Worm (Caenorhabditis elegans) whole organism, mixed stage, embryonic: ENCODE measurements around the gene srbc-33.

ENCODE experiments used
- M03D4.4 ChIP-seq: sonication (generic microtip); optimal IDR thresholded peaks from 2 replicates; lab custom pipeline; 2017; ENCODE audit warnings: mild to moderate bottlenecking, missing genetic modification characterization, missing compliant biosample characterization
- bed-3 ChIP-seq: fragments of 200-800 bp; sonication (Bioruptor generic); optimal IDR thresholded peaks from 3 replicates; lab custom pipeline; 2018; ENCODE audit warnings: mild to moderate bottlenecking, missing genetic modification characterization, moderate library complexity, missing compliant biosample characterization
- blmp-1 ChIP-seq: fragments of 150-350 bp; optimal IDR thresholded peaks from 2 replicates; lab custom pipeline; 2014; ENCODE audit warnings: missing biosample characterization, missing genetic modification characterization
- ceh-39 ChIP-seq: fragments of 150-350 bp; optimal IDR thresholded peaks from 2 replicates; lab custom pipeline; 2014; ENCODE audit warnings: missing biosample characterization, missing genetic modification characterization
- ceh-43 ChIP-seq: fragments of 200-800 bp; sonication (Bioruptor generic); optimal IDR thresholded peaks from 2 replicates; lab custom pipeline; 2018; ENCODE audit warnings: mild to moderate bottlenecking, missing genetic modification characterization, moderate library complexity, missing compliant biosample characterization
- ceh-83 ChIP-seq: fragments of 200-800 bp; sonication (Bioruptor generic); optimal IDR thresholded peaks from 2 replicates; lab custom pipeline; 2018; ENCODE audit warnings: mild to moderate bottlenecking, missing genetic modification characterization, missing compliant biosample characterization
- ces-1 ChIP-seq: fragments of 150-350 bp; optimal IDR thresholded peaks from 2 replicates; lab custom pipeline; 2014; ENCODE audit warnings: missing biosample characterization, missing genetic modification reagents, missing genetic modification characterization
- cnd-1 ChIP-seq: fragments of 200-800 bp; sonication (Bioruptor generic); optimal IDR thresholded peaks from 2 replicates; lab custom pipeline; 2018; ENCODE audit warnings: mild to moderate bottlenecking, missing genetic modification characterization, missing compliant biosample characterization
- drap-1 ChIP-seq: fragments of 200-800 bp; sonication (Bioruptor generic); optimal IDR thresholded peaks from 3 replicates; lab custom pipeline; 2018; ENCODE audit warnings: mild to moderate bottlenecking, missing genetic modification characterization, missing compliant biosample characterization
- elt-1 ChIP-seq: sonication (generic microtip); optimal IDR thresholded peaks from 2 replicates; lab custom pipeline; 2017; ENCODE audit warnings: missing genetic modification characterization, mild to moderate bottlenecking, missing compliant biosample characterization, antibody characterized with exemption, moderate library complexity, borderline replicate concordance; ENCODE audit not compliant: insufficient read depth
- ham-2 ChIP-seq: fragments of 200-800 bp; sonication (Bioruptor generic); optimal IDR thresholded peaks from 2 replicates; lab custom pipeline; 2018; ENCODE audit warnings: mild to moderate bottlenecking, missing genetic modification characterization, missing compliant biosample characterization
- hlh-1 ChIP-seq: fragments of 150-350 bp; optimal IDR thresholded peaks from 2 replicates; lab custom pipeline; 2014; ENCODE audit warnings: missing biosample characterization, missing genetic modification reagents, missing genetic modification characterization
- lin-13 ChIP-seq: fragments of 150-350 bp; optimal IDR thresholded peaks from 2 replicates; lab custom pipeline; 2014; ENCODE audit warnings: missing biosample characterization, missing genetic modification characterization
- lin-32 ChIP-seq: fragments of 200-800 bp; sonication (Bioruptor generic); optimal IDR thresholded peaks from 2 replicates; lab custom pipeline; 2018; ENCODE audit warnings: mild to moderate bottlenecking, missing genetic modification characterization, missing compliant biosample characterization
- lsy-2 ChIP-seq: fragments of 150-350 bp; optimal IDR thresholded peaks from 2 replicates; lab custom pipeline; 2014; ENCODE audit warnings: missing biosample characterization, missing genetic modification characterization
- mab-5 ChIP-seq: fragments of 150-350 bp; optimal IDR thresholded peaks from 2 replicates; lab custom pipeline; 2014; ENCODE audit warnings: missing biosample characterization, missing genetic modification characterization
- mep-1 ChIP-seq: fragments of 150-350 bp; optimal IDR thresholded peaks from 2 replicates; lab custom pipeline; 2017; ENCODE audit warnings: missing biosample characterization, missing genetic modification reagents, missing genetic modification characterization, inconsistent platforms
- mls-2 ChIP-seq: sonication (generic microtip); optimal IDR thresholded peaks from 2 replicates; lab custom pipeline; 2016; ENCODE audit warnings: mild to moderate bottlenecking, missing genetic modification characterization, moderate library complexity, missing compliant biosample characterization
- nhr-12 ChIP-seq: fragments of 150-350 bp; optimal IDR thresholded peaks from 2 replicates; lab custom pipeline; 2014; ENCODE audit warnings: missing biosample characterization, missing genetic modification characterization
- nhr-2 ChIP-seq: fragments of 150-350 bp; optimal IDR thresholded peaks from 2 replicates; lab custom pipeline; 2014; ENCODE audit warnings: missing biosample characterization, missing genetic modification characterization
- nhr-237 ChIP-seq: fragments of 150-350 bp; optimal IDR thresholded peaks from 2 replicates; lab custom pipeline; 2014; ENCODE audit warnings: missing biosample characterization, missing genetic modification characterization
- nhr-28 ChIP-seq: fragments of 150-350 bp; optimal IDR thresholded peaks from 2 replicates; lab custom pipeline; 2014; ENCODE audit warnings: missing biosample characterization, missing genetic modification characterization
- nhr-76 ChIP-seq: sonication (generic microtip); optimal IDR thresholded peaks from 2 replicates; lab custom pipeline; 2017; ENCODE audit warnings: missing biosample characterization, missing genetic modification characterization
- pha-4 ChIP-seq: fragments of 150-350 bp; optimal IDR thresholded peaks from 2 replicates; lab custom pipeline; 2018; ENCODE audit warnings: missing biosample characterization, missing genetic modification reagents, missing genetic modification characterization
- sem-2 ChIP-seq: fragments of 200-800 bp; sonication (Bioruptor generic); optimal IDR thresholded peaks from 2 replicates; lab custom pipeline; 2018; ENCODE audit warnings: mild to moderate bottlenecking, missing genetic modification characterization, missing compliant biosample characterization
- tbx-8 ChIP-seq: fragments of 200-800 bp; sonication (Bioruptor generic); optimal IDR thresholded peaks from 2 replicates; lab custom pipeline; 2018; ENCODE audit warnings: mild to moderate bottlenecking, missing genetic modification characterization, moderate library complexity, missing compliant biosample characterization
- unc-120 ChIP-seq: sonication (generic microtip); optimal IDR thresholded peaks from 2 replicates; lab custom pipeline; 2017; ENCODE audit warnings: missing genetic modification characterization, missing compliant biosample characterization; ENCODE audit not compliant: poor library complexity, severe bottlenecking
- unc-39 ChIP-seq: fragments of 150-350 bp; optimal IDR thresholded peaks from 2 replicates; lab custom pipeline; 2014; ENCODE audit warnings: missing biosample characterization, missing genetic modification characterization
- unc-62 ChIP-seq: fragments of 150-350 bp; optimal IDR thresholded peaks from 2 replicates; lab custom pipeline; 2014; ENCODE audit warnings: missing biosample characterization, missing genetic modification reagents, missing genetic modification characterization
- zip-8 ChIP-seq: fragments of 150-350 bp; optimal IDR thresholded peaks from 2 replicates; lab custom pipeline; 2014; ENCODE audit warnings: missing biosample characterization, missing genetic modification characterization
- ztf-11 ChIP-seq: fragments of 150-350 bp; optimal IDR thresholded peaks from 2 replicates; lab custom pipeline; 2014; ENCODE audit warnings: missing biosample characterization, missing genetic modification characterization

srbc-33 gene

ce11 chrV:3502038-3502437, 17.4 kb upstream of the srbc-33 start, which contains the start of the genes C07G3.8 and C07G3.10:
TSS of gene C07G3.8 (minus strand) at chrV:3502138.
TSS of gene C07G3.10 (plus strand) at chrV:3502307.
- TF ChIP-seq nhr-12, result no peak
- TF ChIP-seq nhr-28 (tag; lab: Kevin White, UChicago), result no peak
- TF ChIP-seq mab-5, result no peak
- TF ChIP-seq hlh-1 (tag; lab: Kevin White, UChicago), result no peak
- TF ChIP-seq mep-1 (tag; lab: Kevin White, UChicago), result no peak
- no peak for TF ChIP-seq elt-1 (tag; lab: Kevin White, UChicago)
- no peak for TF ChIP-seq cnd-1
- TF ChIP-seq ces-1, result no peak
- no peak for TF ChIP-seq sem-2
- TF ChIP-seq M03D4.4 (tag; lab: Kevin White, UChicago), result no peak
- TF ChIP-seq ceh-39, result no peak
- no peak for TF ChIP-seq drap-1 (GFP tag; lab: Kevin White, UChicago)
- TF ChIP-seq ham-2 (GFP tag; lab: Kevin White, UChicago), result no peak
- no peak for TF ChIP-seq lin-13 (tag; lab: Kevin White, UChicago)
- no peak for TF ChIP-seq pha-4 (tag; lab: Kevin White, UChicago)
- TF ChIP-seq unc-120, result no peak
- TF ChIP-seq mls-2 (tag; lab: Kevin White, UChicago), result no peak
- TF ChIP-seq ztf-11 (tag; lab: Kevin White, UChicago), result no peak
- no peak for TF ChIP-seq bed-3
- no peak for TF ChIP-seq nhr-2

- no peak for TF ChIP-seq M03D4.4 (tag; lab: Kevin White, UChicago)
- TF ChIP-seq tbx-8 (GFP tag; lab: Kevin White, UChicago), result no peak
- TF ChIP-seq pha-4 (tag; lab: Kevin White, UChicago), result no peak
- TF ChIP-seq mls-2 (tag; lab: Kevin White, UChicago), result no peak
- TF ChIP-seq nhr-76 (tag; lab: Kevin White, UChicago), result no peak
- TF ChIP-seq nhr-12, result no peak
- no peak for TF ChIP-seq lsy-2 (tag; lab: Kevin White, UChicago)
- TF ChIP-seq elt-1 (tag; lab: Kevin White, UChicago), result no peak
- TF ChIP-seq mab-5, result no peak
- TF ChIP-seq unc-39, result no peak
These were observed 12.3 kb upstream of the srbc-33 start, which contains the start of gene C07G3.15 for ce11 chrV:3496880-3497279. TSS of gene C07G3.15 (minus strand) at chrV:3496980.

- no peak for TF ChIP-seq cnd-1
- TF ChIP-seq, all 35 proteins: peak for 0
These were observed 5.8 kb upstream of the srbc-33 start, which contains the start of gene srbc-36 for ce11 chrV:3490435-3490834. TSS of gene srbc-36 (minus strand) at chrV:3490535.

ce11 chrV:3486857-3487256, 2.3 kb upstream of the srbc-33 start, which contains the start of gene srbc-32:
TSS of gene srbc-32 (minus strand) at chrV:3486957.
- no peak for TF ChIP-seq mep-1 (tag; lab: Kevin White, UChicago)
- TF ChIP-seq ceh-83 (GFP tag; lab: Kevin White, UChicago), result no peak
- no peak for TF ChIP-seq ces-1
- TF ChIP-seq pha-4 (tag; lab: Kevin White, UChicago), result no peak
- no peak for TF ChIP-seq lin-13 (tag; lab: Kevin White, UChicago)

ce11 chrV:3482550-3483002, 2.0 kb downstream of the srbc-33 start, which contains the start of gene lys-7:
TSS of gene lys-7 (minus strand) at chrV:3482600.
- TF ChIP-seq ceh-39 (no peak), unc-62 (no peak), ces-1 (no peak), cnd-1 (no peak), nhr-76 (tag; lab: Kevin White, UChicago) (no peak), lin-32 (GFP tag; lab: Kevin White, UChicago) (no peak), nhr-237 (no peak)
- TF ChIP-seq, all 35 proteins: peak for 0

- TF ChIP-seq hlh-1 (tag; lab: Kevin White, UChicago) (no peak), unc-39 (no peak), zip-8 (tag; lab: Kevin White, UChicago) (no peak), nhr-237 (no peak), pha-4 (tag; lab: Kevin White, UChicago) (no peak), blmp-1 (tag; lab: Kevin White, UChicago) (no peak), nhr-2 (no peak), nhr-28 (tag; lab: Kevin White, UChicago) (no peak), nhr-76 (tag; lab: Kevin White, UChicago) (no peak), unc-62 (no peak), bed-3 (no peak), lsy-2 (tag; lab: Kevin White, UChicago) (no peak), ces-1 (no peak), unc-120 (no peak), ceh-43 (GFP tag; lab: Kevin White, UChicago) (no peak), elt-1 (tag; lab: Kevin White, UChicago) (no peak), ham-2 (GFP tag; lab: Kevin White, UChicago) (no peak)
- TF ChIP-seq, all 35 proteins: peak for 0
These were observed 4.3 kb downstream of the srbc-33 start, which contains the start of gene srbc-30 for ce11 chrV:3480346-3480745. TSS of gene srbc-30 (minus strand) at chrV:3480446.
